Worm (Caenorhabditis elegans): Measurements from ENCODE around the gene Y25C1A.2.

Gene Y25C1A.2

ce11 chrII:3093352-3093751, 19.1 kb upstream of the Y25C1A.2 start, which contains the start of gene srg-22:
srg-22 (minus strand) TSS chrII:3093452.
- TF ChIP-seq ama-1 (optimal IDR thresholded peaks at IDR 0.05): no peak
- TF ChIP-seq ceh-20 (GFP tag; IDR thresholded peaks at IDR 0.05): no peak
- no peak for TF ChIP-seq daf-12 (tag; optimal IDR thresholded peaks at IDR 0.05)
- TF ChIP-seq unc-62 (GFP tag; optimal IDR thresholded peaks at IDR 0.05 in 1 of 2): no peak
- TF ChIP-seq unc-62 (tag; optimal IDR thresholded peaks at IDR 0.05): no peak
- TF ChIP-seq T20F7.1 (GFP tag; optimal IDR thresholded peaks at IDR 0.05): no peak
- no peak for TF ChIP-seq madf-5 (GFP tag; IDR thresholded peaks at IDR 0.05)

- no peak for TF ChIP-seq F49E8.2 (tag; optimal IDR thresholded peaks at IDR 0.05; ENCODE audit: borderline replicate concordance)
- TF ChIP-seq skn-1 (tag; optimal IDR thresholded peaks at IDR 0.05): no peak
- no peak for TF ChIP-seq hlh-11 (tag; optimal IDR thresholded peaks at IDR 0.05)
- no peak for TF ChIP-seq lim-7 (GFP tag; IDR thresholded peaks at IDR 0.05)
- TF ChIP-seq F10B5.3 (tag; optimal IDR thresholded peaks at IDR 0.05): no peak
- TF ChIP-seq mdl-1 (tag; optimal IDR thresholded peaks at IDR 0.05): no peak
- no peak for TF ChIP-seq ceh-20 (GFP tag; IDR thresholded peaks at IDR 0.05)
- no peak for TF ChIP-seq fos-1 (tag; optimal IDR thresholded peaks at IDR 0.05)
- TF ChIP-seq ceh-82 (tag; optimal IDR thresholded peaks at IDR 0.05): no peak
- TF ChIP-seq ztf-7 (tag; optimal IDR thresholded peaks at IDR 0.05): no peak
- no peak for TF ChIP-seq aly-2 (tag; optimal IDR thresholded peaks at IDR 0.05)
- no peak for TF ChIP-seq Y75B8A.6 (GFP tag; IDR thresholded peaks at IDR 0.05)
- no peak for TF ChIP-seq hmg-1.1 (GFP tag; IDR thresholded peaks at IDR 0.05)
- no peak for TF ChIP-seq snpc-1.2 (GFP tag; IDR thresholded peaks at IDR 0.05)
- no peak for TF ChIP-seq duxl-1 (tag; optimal IDR thresholded peaks at IDR 0.05; ENCODE audit: poor library complexity)
- no peak for TF ChIP-seq T20F7.1 (GFP tag; optimal IDR thresholded peaks at IDR 0.05)
These were observed 16.4 kb upstream of the Y25C1A.2 start, which contains the start of gene srg-23 for ce11 chrII:3096060-3096459. srg-23 (minus strand) TSS chrII:3096160.

DNA sequence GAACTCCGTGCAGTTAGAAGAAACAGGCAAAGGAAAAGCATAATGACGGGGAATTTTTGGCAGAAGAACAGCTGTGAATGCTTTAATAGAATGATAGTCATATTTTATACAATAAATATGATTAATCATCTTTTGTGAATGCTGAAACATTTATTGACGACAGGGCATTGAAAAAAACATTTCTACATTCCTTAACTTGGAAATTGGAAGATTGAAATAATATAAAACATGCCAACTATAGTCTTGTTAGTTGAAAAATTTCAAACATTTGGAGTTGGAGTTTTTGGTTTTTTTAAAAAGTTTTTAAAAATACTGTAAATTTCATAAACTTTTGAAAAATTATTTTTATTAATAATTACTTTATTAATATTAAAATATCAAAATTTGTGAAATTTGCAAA, 15.6 kb upstream of the Y25C1A.2 start, which contains the start of gene Y25C1A.14:
TSS of gene Y25C1A.14 (minus strand) at position 101 of the 400 bp plus-strand sequence.
- TF ChIP-seq unc-62 (GFP tag; optimal IDR thresholded peaks at IDR 0.05 in 1 of 2): no peak
- TF ChIP-seq unc-62 (tag; optimal IDR thresholded peaks at IDR 0.05): no peak
- TF ChIP-seq lin-38 (GFP tag; IDR thresholded peaks at IDR 0.05): no peak
- no peak for TF ChIP-seq ceh-44 (GFP tag; IDR thresholded peaks at IDR 0.05)
- TF ChIP-seq Y48G9A.11 (GFP tag; IDR thresholded peaks at IDR 0.05): no peak
- no peak for TF ChIP-seq egl-27 (tag; optimal IDR thresholded peaks at IDR 0.05)

DNA sequence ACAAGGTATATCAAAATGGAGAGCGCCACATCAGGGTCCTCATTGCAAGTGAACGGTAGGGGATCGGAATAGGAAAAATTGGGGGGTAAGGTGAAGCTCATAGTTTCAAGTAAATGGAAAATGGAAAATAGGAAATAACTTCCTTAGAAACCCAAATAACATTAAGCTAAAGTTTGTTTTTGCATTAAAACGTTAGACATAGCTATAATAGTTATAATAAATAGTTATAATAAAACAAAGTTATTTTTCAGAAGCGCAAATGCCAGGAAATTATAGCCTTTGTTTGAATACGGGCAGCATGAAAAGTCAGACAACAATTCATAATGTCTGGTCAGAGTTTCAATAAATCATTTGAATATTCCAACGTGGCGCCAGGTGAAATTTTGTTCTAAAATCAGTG, 11.9 kb upstream of the Y25C1A.2 start, which contains the start of gene srg-24:
TSS of gene srg-24 (minus strand) at position 101 of the 400 bp plus-strand sequence.
- TF ChIP-seq T20F7.1 (GFP tag; optimal IDR thresholded peaks at IDR 0.05): no peak
- no peak for TF ChIP-seq F44E2.7 (GFP tag; IDR thresholded peaks at IDR 0.05)
- no peak for TF ChIP-seq unc-39 (tag; optimal IDR thresholded peaks at IDR 0.05)
- no peak for TF ChIP-seq daf-19 (GFP tag; conservative IDR thresholded peaks at IDR 0.05)
- TF ChIP-seq nhr-42 (GFP tag; IDR thresholded peaks at IDR 0.05): no peak
- TF ChIP-seq mdt-29 (GFP tag; IDR thresholded peaks at IDR 0.05): no peak
- TF ChIP-seq hmg-1.1 (GFP tag; IDR thresholded peaks at IDR 0.05): no peak
- TF ChIP-seq dmd-6 (GFP tag; IDR thresholded peaks at IDR 0.05): no peak
- no peak for TF ChIP-seq ceh-32 (tag; optimal IDR thresholded peaks at IDR 0.05; ENCODE audit: poor library complexity)
- TF ChIP-seq ctbp-1 (GFP tag; IDR thresholded peaks at IDR 0.05): no peak
- TF ChIP-seq unc-62 (GFP tag; optimal IDR thresholded peaks at IDR 0.05 in 1 of 2): no peak
- TF ChIP-seq unc-62 (tag; optimal IDR thresholded peaks at IDR 0.05): no peak
- TF ChIP-seq mes-2 (tag; optimal IDR thresholded peaks at IDR 0.05; ENCODE audit: poor library complexity, severe bottlenecking): no peak

ce11 chrII:3102018-3102417, 10.4 kb upstream of the Y25C1A.2 start, which contains the start of gene clec-121:
clec-121 (plus strand) TSS chrII:3102318.
- TF ChIP-seq saeg-2 (GFP tag; IDR thresholded peaks at IDR 0.05) (no peak), sdz-12 (GFP tag; optimal IDR thresholded peaks at IDR 0.05) (no peak), daf-16 (GFP tag; optimal IDR thresholded peaks at IDR 0.05) (no peak), daf-16 (tag; optimal IDR thresholded peaks at IDR 0.05) (no peak), madf-9 (GFP tag; conservative IDR thresholded peaks at IDR 0.05) (no peak), spr-1 (tag; optimal IDR thresholded peaks at IDR 0.05) (no peak), rbr-2 (tag; optimal IDR thresholded peaks at IDR 0.05) (no peak), duxl-1 (tag; optimal IDR thresholded peaks at IDR 0.05; ENCODE audit: poor library complexity) (no peak), ztf-11 (tag; optimal IDR thresholded peaks at IDR 0.05) (no peak), gei-8 (GFP tag; optimal IDR thresholded peaks at IDR 0.05) (no peak), lir-3 (tag; optimal IDR thresholded peaks at IDR 0.05) (no peak), nhr-41 (GFP tag; IDR thresholded peaks at IDR 0.05) (no peak), ceh-82 (tag; optimal IDR thresholded peaks at IDR 0.05) (no peak)
